Fruit fly (Drosophila melanogaster): ENCODE results near the gene Saf6.

Gene Saf6

DNA sequence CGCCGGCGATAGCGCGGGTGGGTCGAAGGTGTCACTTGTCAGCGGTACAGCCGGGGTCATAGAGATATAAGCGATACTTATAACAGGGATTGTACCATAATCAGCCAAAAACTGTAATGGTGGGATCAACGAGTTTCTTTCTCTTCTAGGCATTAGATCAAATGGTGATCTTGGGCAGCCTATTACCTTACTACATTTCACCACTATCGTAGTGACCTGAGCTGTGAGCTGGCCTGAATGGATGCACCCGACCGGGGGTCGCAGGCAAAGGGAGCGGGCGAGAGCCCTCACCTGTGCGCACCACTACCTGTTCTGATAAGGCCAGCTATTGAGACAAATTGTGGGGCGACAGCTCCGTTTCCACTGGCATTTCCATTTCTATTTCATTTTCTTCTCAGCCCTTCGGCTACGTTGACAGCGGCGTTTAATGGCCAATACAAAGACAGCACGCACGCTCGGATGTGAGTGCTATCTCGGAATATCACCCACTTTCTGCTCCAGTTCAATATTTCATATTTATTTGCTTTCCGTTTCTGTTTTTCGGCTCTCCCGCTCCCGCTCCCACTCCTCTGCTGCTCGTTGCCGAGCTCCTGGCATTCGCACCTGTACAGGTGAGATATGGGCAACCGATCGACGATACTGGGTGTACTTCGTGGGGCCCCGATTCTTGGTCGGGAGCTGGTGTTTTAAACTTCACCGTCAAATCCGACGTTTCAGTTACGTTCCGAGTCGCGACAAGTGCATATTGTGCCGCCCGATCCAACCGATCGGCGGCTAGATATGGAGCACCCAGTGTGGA is 41.1 kb upstream of the Saf6 start (continued):
- TF ChIP-seq Hr78 (GFP tag; optimal IDR thresholded peaks at IDR 0.05) (peak in 1 of 2 experiments; percentile 99), az2 (GFP tag; optimal IDR thresholded peaks at IDR 0.05) (peak; percentile 73), gcm2 (GFP tag; optimal IDR thresholded peaks at IDR 0.05) (no peak), emc (GFP tag; optimal IDR thresholded peaks at IDR 0.05) (peak; percentile 29), CG10565 (GFP tag; optimal IDR thresholded peaks at IDR 0.05) (peak; percentile 12), Camta (GFP tag; optimal IDR thresholded peaks at IDR 0.05) (no peak), Meics (GFP tag; optimal IDR thresholded peaks at IDR 0.05) (peak; percentile 68), esg (GFP tag; conservative IDR thresholded peaks at IDR 0.05) (peak; percentile 80), Jarid2 (GFP tag; optimal IDR thresholded peaks at IDR 0.05) (peak; percentile 58), repo (GFP tag; optimal IDR thresholded peaks at IDR 0.05) (peak; percentile 45), Doc3 (GFP tag; IDR thresholded peaks at IDR 0.05; ENCODE audit: partially characterized antibody) (no peak), nom (GFP tag; optimal IDR thresholded peaks at IDR 0.05) (no peak), her (GFP tag; optimal IDR thresholded peaks at IDR 0.05) (peak; percentile 53), lola (GFP tag; optimal IDR thresholded peaks at IDR 0.05) (peak in 1 of 3 experiments; percentile 75), dmrt11E (tag; optimal IDR thresholded peaks at IDR 0.05) (peak; percentile 77), CG4328 (GFP tag; optimal IDR thresholded peaks at IDR 0.05) (no peak), cas (GFP tag; IDR thresholded peaks at IDR 0.05) (no peak), gsb-n (tag; optimal IDR thresholded peaks at IDR 0.05) (peak; percentile 81), pita (GFP tag; optimal IDR thresholded peaks at IDR 0.05) (no peak), CG6272 (GFP tag; IDR thresholded peaks at IDR 0.05) (peak; percentile 78), H15 (GFP tag; IDR thresholded peaks at IDR 0.05) (peak; percentile 85), mld (GFP tag; IDR thresholded peaks at IDR 0.05; ENCODE audit: partially characterized antibody) (no peak), HLH4C (GFP tag; IDR thresholded peaks at IDR 0.05; ENCODE audit: partially characterized antibody) (no peak), psq (GFP tag; optimal IDR thresholded peaks at IDR 0.05) (no peak), CG10321 (GFP tag; IDR thresholded peaks at IDR 0.05) (peak; percentile 27; the same call in 1 of the 2 replicates), CG11247 (GFP tag; IDR thresholded peaks at IDR 0.05) (peak; percentile 50; the same call in 1 of the 2 replicates), CG4730 (GFP tag; IDR thresholded peaks at IDR 0.05) (peak; percentile 85), MESR4 (GFP tag; optimal IDR thresholded peaks at IDR 0.05) (no peak), lmd (GFP tag; IDR thresholded peaks at IDR 0.05) (peak; percentile 87), CG13775 (GFP tag; optimal IDR thresholded peaks at IDR 0.05) (peak; percentile 51), Mrtf (GFP tag; IDR thresholded peaks at IDR 0.05) (peak; percentile 71), wor (GFP tag; IDR thresholded peaks at IDR 0.05) (peak; percentile 83), PHDP (tag; optimal IDR thresholded peaks at IDR 0.05) (peak; percentile 53), CG12071 (GFP tag; optimal IDR thresholded peaks at IDR 0.05) (peak; percentile 72), pzg (GFP tag; optimal IDR thresholded peaks at IDR 0.05) (no peak), CG14441 (GFP tag; IDR thresholded peaks at IDR 0.05) (peak; percentile 80), CG15601 (tag; optimal IDR thresholded peaks at IDR 0.05) (peak; percentile 79), nerfin-1 (tag; optimal IDR thresholded peaks at IDR 0.05) (peak; percentile 66), row (GFP tag; IDR thresholded peaks at IDR 0.05) (peak; percentile 84), oc (tag; optimal IDR thresholded peaks at IDR 0.05) (peak; percentile 84), CG43689 (GFP tag; IDR thresholded peaks at IDR 0.05) (peak; percentile 53; the same call in 1 of the 2 replicates), gem (tag; optimal IDR thresholded peaks at IDR 0.05) (peak; percentile 83), sens (GFP tag) (peak; percentile 89), sima (GFP tag; optimal IDR thresholded peaks at IDR 0.05) (no peak), E2f1 (GFP tag; IDR thresholded peaks at IDR 0.05) (peak; percentile 82), CG8281 (tag; optimal IDR thresholded peaks at IDR 0.05) (peak; percentile 48), peb (GFP tag; IDR thresholded peaks at IDR 0.05) (peak; percentile 83), zen (tag; optimal IDR thresholded peaks at IDR 0.05) (peak; percentile 63)
